Fruit fly (Drosophila melanogaster) whole organism, pupa: ENCODE measurements around the gene Pect.
A peak's percentile ranks its signal among the peaks of the same experiment; 100 is the strongest.
"Not testable (repeated sequence)": the region's sequence is repeated elsewhere in the genome, so short reads cannot be mapped to it uniquely, and the experiment has no call there.

Source experiments
- CG10348 ChIP-seq: fragments of 200-800 bp; sonication (Bioruptor generic); IDR thresholded peaks from 2 replicates; pipeline ENCODE4 v1.3.6; 2022; ENCODE audit warnings: missing biosample characterization, missing genetic modification characterization
- CG12605 ChIP-seq: fragments of 200-800 bp; sonication (Bioruptor generic); IDR thresholded peaks from 2 replicates; pipeline ENCODE4 v1.3.6; 2022; ENCODE audit warnings: missing biosample characterization, missing genetic modification characterization
- CG13204 ChIP-seq: fragments of 200-800 bp; sonication (Bioruptor generic); optimal IDR thresholded peaks from 2 replicates; lab custom pipeline; 2018; ENCODE audit warnings: missing biosample characterization, mild to moderate bottlenecking, missing genetic modification characterization, moderate library complexity
- CG14655 ChIP-seq: fragments of 200-800 bp; sonication (Bioruptor generic); optimal IDR thresholded peaks from 3 replicates; lab custom pipeline; 2017; ENCODE audit warnings: mild to moderate bottlenecking, missing biosample characterization, missing genetic modification reagents, missing genetic modification characterization
- CG15710 ChIP-seq: fragments of 200-800 bp; sonication (Bioruptor generic); optimal IDR thresholded peaks from 2 replicates; lab custom pipeline; 2018; ENCODE audit warnings: missing biosample characterization, mild to moderate bottlenecking, missing genetic modification characterization, moderate library complexity
- CG17806 ChIP-seq: fragments of 200-800 bp; sonication (Bioruptor generic); optimal IDR thresholded peaks from 2 replicates; lab custom pipeline; 2018; ENCODE audit warnings: missing biosample characterization, mild to moderate bottlenecking, missing genetic modification characterization, moderate library complexity
- CG32121 ChIP-seq: fragments of 200-800 bp; sonication (Bioruptor generic); IDR thresholded peaks from 2 replicates; pipeline ENCODE4 v1.3.6; 2022; ENCODE audit warnings: missing biosample characterization, missing genetic modification characterization
- CG34367 ChIP-seq: fragments of 200-800 bp; sonication (Bioruptor generic); optimal IDR thresholded peaks from 2 replicates; lab custom pipeline; 2018; ENCODE audit warnings: missing biosample characterization, mild to moderate bottlenecking, missing genetic modification characterization
- CG4496 ChIP-seq: fragments of 200-800 bp; sonication (Bioruptor generic); IDR thresholded peaks from 3 replicates; pipeline ENCODE4 v1.3.6; 2022; ENCODE audit warnings: missing biosample characterization, missing genetic modification characterization
- CG8159 ChIP-seq: fragments of 200-800 bp; sonication (Bioruptor generic); optimal IDR thresholded peaks from 3 replicates; lab custom pipeline; 2018; ENCODE audit warnings: missing biosample characterization, mild to moderate bottlenecking, missing genetic modification characterization, moderate library complexity
- CG8301 ChIP-seq: fragments of 200-800 bp; sonication (Bioruptor generic); optimal IDR thresholded peaks from 2 replicates; lab custom pipeline; 2018; ENCODE audit warnings: missing biosample characterization, mild to moderate bottlenecking, missing genetic modification characterization
- CG9948 ChIP-seq: fragments of 200-800 bp; sonication (Bioruptor generic); optimal IDR thresholded peaks from 2 replicates; lab custom pipeline; 2018; ENCODE audit warnings: missing biosample characterization, mild to moderate bottlenecking, missing genetic modification characterization, moderate library complexity
- D1 ChIP-seq: fragments of 200-800 bp; sonication (Bioruptor generic); optimal IDR thresholded peaks from 2 replicates; lab custom pipeline; 2018; ENCODE audit warnings: missing biosample characterization, mild to moderate bottlenecking, missing genetic modification characterization, moderate library complexity
- EcR ChIP-seq: fragments of 200-800 bp; sonication (Bioruptor generic); optimal IDR thresholded peaks from 3 replicates; lab custom pipeline; 2019; ENCODE audit warnings: missing biosample characterization, missing genetic modification characterization, mild to moderate bottlenecking, moderate library complexity, missing genetic modification reagents
- Ets98B ChIP-seq: fragments of 200-800 bp; sonication (Bioruptor generic); IDR thresholded peaks from 2 replicates; pipeline ENCODE4 v1.3.6; 2022; ENCODE audit warnings: missing biosample characterization, missing genetic modification characterization
- Pif1A ChIP-seq: fragments of 200-800 bp; sonication (Bioruptor generic); optimal IDR thresholded peaks from 3 replicates; lab custom pipeline; 2016; ENCODE audit warnings: missing biosample characterization, missing genetic modification characterization
- Pif1B ChIP-seq: fragments of 200-800 bp; sonication (Bioruptor generic); optimal IDR thresholded peaks from 3 replicates; lab custom pipeline; 2016; ENCODE audit warnings: missing biosample characterization, missing genetic modification characterization
- Snoo ChIP-seq: fragments of 200-800 bp; sonication (Bioruptor generic); optimal IDR thresholded peaks from 3 replicates; lab custom pipeline; 2017; ENCODE audit warnings: missing biosample characterization, mild to moderate bottlenecking, missing genetic modification characterization, inconsistent platforms
- fd96Ca ChIP-seq: fragments of 200-800 bp; sonication (Bioruptor generic); IDR thresholded peaks from 3 replicates; pipeline ENCODE4 v1.3.6; 2022; ENCODE audit warnings: missing biosample characterization, missing genetic modification characterization
- gl ChIP-seq: fragments of 200-800 bp; sonication (Bioruptor generic); optimal IDR thresholded peaks from 2 replicates; lab custom pipeline; 2018; ENCODE audit warnings: missing biosample characterization, mild to moderate bottlenecking, missing genetic modification characterization
- rn ChIP-seq: fragments of 200-800 bp; sonication (Bioruptor generic); IDR thresholded peaks from 2 replicates; pipeline ENCODE4 v1.3.6; 2022; ENCODE audit warnings: missing biosample characterization, missing genetic modification characterization

The Pect gene

DNA sequence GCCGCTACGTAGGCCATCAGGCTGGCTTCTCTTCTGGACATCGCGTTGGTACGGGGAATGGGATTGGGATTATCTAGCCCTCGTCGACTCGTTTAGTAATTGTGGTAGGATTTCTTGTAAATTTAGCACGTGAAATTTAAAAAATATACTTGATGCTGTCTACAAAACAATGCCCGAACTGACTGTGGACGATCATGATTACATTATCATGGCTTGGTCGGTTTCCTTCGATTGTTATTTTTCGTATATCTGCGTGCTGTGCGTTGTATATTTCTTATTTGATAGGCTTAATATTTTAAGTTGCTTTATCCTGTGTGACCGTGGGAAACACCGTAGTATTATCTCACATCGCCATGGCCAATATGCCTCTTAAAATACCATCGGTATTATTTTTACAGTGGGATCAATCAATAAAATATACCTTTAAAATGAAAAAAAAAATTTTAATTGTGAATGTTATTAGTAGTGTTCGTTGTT, 564 bp upstream of the Pect start, which contains the start of gene CG16972:
TSS of gene CG16972 (minus strand) at position 336 of the 477 bp plus-strand sequence.
- TF ChIP-seq CG12605 (GFP tag; lab: Robert Waterston, UW) = peak; percentile 7; the same call in 1 of the 2 replicates
- TF ChIP-seq rn (GFP tag; lab: Robert Waterston, UW) = no peak
- no peak for TF ChIP-seq CG8301 (tag; lab: Kevin White, UChicago)
- no peak for TF ChIP-seq D1 (tag; lab: Kevin White, UChicago)
- no peak for TF ChIP-seq CG9948

DNA sequence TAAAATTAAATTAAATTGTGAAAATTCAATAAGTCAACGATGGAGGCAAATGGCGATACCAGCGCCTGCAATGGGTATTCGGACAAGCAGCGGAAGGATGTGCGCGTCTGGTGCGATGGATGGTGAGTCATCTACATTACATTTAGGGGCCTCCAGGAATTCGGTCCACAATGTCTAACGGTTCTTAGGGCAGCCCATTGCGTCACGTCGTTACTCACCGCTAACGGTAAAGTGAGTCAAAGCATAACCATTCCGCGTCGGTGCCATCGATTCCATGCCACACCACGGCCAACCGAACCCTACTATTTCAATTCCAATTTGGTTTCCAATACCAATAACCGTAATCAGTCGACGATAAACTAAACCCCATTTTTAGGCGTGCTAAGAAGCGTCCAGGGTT, 589 bp downstream of the Pect start:
- no peak for TF ChIP-seq CG9948
- TF ChIP-seq D1 (tag; lab: Kevin White, UChicago) = no peak
- no peak for TF ChIP-seq CG17806
- TF ChIP-seq Snoo (tag; lab: Kevin White, UChicago) = no peak
- TF ChIP-seq rn (GFP tag; lab: Robert Waterston, UW) = no peak
- TF ChIP-seq gl = no peak
- TF ChIP-seq CG12605 (GFP tag; lab: Robert Waterston, UW) = no peak
- TF ChIP-seq fd96Ca = no peak
- no peak for TF ChIP-seq Pif1A (GFP tag; lab: Kevin White, UChicago)
- no peak for TF ChIP-seq EcR (GFP tag; lab: Kevin White, UChicago)
- no peak for TF ChIP-seq CG10348 (GFP tag; lab: Robert Waterston, UW)
- no peak for TF ChIP-seq CG4496
- no peak for TF ChIP-seq CG13204 (GFP tag; lab: Kevin White, UChicago)
- TF ChIP-seq Pif1B (GFP tag; lab: Kevin White, UChicago) = no peak
- TF ChIP-seq CG32121 (GFP tag; lab: Robert Waterston, UW) = no peak
- no peak for TF ChIP-seq Ets98B (GFP tag; lab: Robert Waterston, UW)

DNA sequence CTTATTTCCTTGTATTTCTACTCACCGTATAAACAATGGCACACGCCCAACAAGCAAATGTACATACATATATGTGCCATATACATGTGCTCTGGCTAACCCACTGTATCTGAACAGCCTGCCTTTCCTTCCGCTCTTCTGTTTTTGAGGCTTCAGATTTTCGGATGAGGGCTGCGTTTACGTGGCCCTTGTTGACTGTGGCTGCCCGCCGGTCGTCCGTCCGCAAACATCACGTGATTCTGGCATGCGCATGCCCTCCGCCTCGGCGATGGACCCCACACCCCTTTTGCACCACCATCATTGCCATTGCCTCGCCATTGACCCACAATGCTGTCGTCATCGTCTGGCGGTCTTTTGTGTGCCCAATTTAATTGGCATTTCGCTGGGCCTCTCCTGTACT, 1.7 kb downstream of the Pect start:
- TF ChIP-seq Pif1B (GFP tag; lab: Kevin White, UChicago) (no peak), fd96Ca (peak; percentile 44; the same call in 1 of the 3 replicates), EcR (GFP tag; lab: Kevin White, UChicago) (peak; percentile 49), CG4496 (no peak), gl (peak; percentile 3), CG32121 (GFP tag; lab: Robert Waterston, UW) (peak; percentile 45; the same call in 1 of the 2 replicates), Snoo (tag; lab: Kevin White, UChicago) (peak; percentile 48), Ets98B (GFP tag; lab: Robert Waterston, UW) (peak; percentile 9; the same call in 1 of the 2 replicates), CG12605 (GFP tag; lab: Robert Waterston, UW) (0 out of 2 replicates have a peak, but pooled peaks have one; percentile 10), CG13204 (GFP tag; lab: Kevin White, UChicago) (peak; percentile 54), CG15710 (tag; lab: Kevin White, UChicago) (no peak), CG34367 (no peak), CG8159 (tag; lab: Kevin White, UChicago) (no peak), CG10348 (GFP tag; lab: Robert Waterston, UW) (no peak)

DNA sequence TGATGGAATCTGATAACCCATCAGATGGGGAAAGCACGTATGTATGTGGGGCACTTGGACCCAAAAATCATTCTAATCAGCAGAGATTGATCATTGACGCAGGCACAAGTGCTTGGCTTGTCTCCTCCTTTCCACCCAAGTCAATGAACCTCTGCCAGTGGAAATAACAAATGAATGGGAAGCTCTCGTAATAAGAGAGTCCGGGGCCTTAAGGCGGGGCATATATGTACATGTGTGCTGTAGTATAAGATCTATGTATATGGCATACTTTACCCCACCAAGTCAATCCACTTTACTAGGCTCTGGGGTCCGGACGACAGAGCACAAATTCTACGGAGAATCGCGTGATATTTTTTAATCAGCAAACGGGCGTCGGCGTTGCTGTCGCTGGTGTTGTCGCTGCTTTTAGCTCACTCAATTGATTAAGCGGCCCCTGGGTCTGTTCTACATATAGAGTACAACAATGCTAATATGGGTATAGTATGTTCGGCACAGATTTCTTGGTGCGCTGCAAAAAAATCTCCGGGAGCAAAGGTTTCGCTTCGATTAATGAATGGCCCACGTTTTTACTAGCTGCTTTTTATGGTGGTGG, 2.6 kb downstream of the Pect start:
- TF ChIP-seq Snoo (tag; lab: Kevin White, UChicago) (no peak), CG32121 (GFP tag; lab: Robert Waterston, UW) (peak; percentile 36; the same call in 1 of the 2 replicates), EcR (GFP tag; lab: Kevin White, UChicago) (peak; percentile 92), Ets98B (GFP tag; lab: Robert Waterston, UW) (peak; percentile 48), CG12605 (GFP tag; lab: Robert Waterston, UW) (peak; percentile 62; the same call in 1 of the 2 replicates), CG17806 (no peak)
- TF ChIP-seq, all 21 proteins: peak for 4

dm6 chr2L:13206857-13207463, 3.4 kb downstream of the Pect start:
- TF ChIP-seq Pif1A (GFP tag; lab: Kevin White, UChicago) (no peak), D1 (tag; lab: Kevin White, UChicago) (no peak), CG13204 (GFP tag; lab: Kevin White, UChicago) (no peak), EcR (GFP tag; lab: Kevin White, UChicago) (no peak), CG10348 (GFP tag; lab: Robert Waterston, UW) (no peak), CG32121 (GFP tag; lab: Robert Waterston, UW) (peak; percentile 17; the same call in 1 of the 2 replicates), gl (no peak), CG14655 (GFP tag; lab: Kevin White, UChicago) (no peak), CG15710 (tag; lab: Kevin White, UChicago) (no peak), CG4496 (0 out of 3 replicates have a peak, but pooled peaks have one; percentile 13), CG9948 (no peak)

DNA sequence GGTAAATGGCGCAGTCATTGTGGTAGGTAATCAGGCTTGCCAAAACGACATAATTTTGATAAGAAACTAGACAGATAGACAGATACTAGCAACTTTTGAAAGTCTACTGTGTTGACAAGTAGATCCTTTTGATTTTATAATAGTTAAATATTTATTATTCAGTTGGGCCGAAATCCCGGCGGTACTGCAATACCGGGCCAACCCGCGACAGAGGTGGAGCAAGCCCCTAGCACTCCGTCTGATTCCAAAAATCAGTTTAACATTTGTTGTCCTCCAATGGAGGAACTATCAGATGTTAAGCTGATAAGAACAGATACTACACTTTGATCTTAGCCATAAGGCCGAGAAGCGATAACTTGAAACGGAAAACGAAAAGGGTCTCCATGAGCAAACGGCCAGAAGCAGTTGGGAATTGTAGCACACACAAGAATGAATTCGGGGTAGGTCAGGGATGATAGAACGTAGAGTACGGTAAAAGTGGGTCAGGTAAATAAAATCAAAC, 8.3 kb downstream of the Pect start, which contains the start of gene CG15482:
TSS of gene CG15482 (minus strand) at position 51 of the 502 bp plus-strand sequence.
- not testable (repeated sequence) for TF ChIP-seq CG14655 (GFP tag; lab: Kevin White, UChicago); CG8159 (tag; lab: Kevin White, UChicago); CG32121 (GFP tag; lab: Robert Waterston, UW)
